Fruit fly (Drosophila melanogaster): Measurements from ENCODE around the gene Fpgs1.

- TF ChIP-seq h (optimal IDR thresholded peaks at IDR 0.05), result no peak
- no peak for TF ChIP-seq psq (optimal IDR thresholded peaks at IDR 0.05)
Observed at dm6 chrX:12625594-12626274, 14.1 kb downstream of the Fpgs1 start.

Measured in Kc167 (cell line).